Worm (Caenorhabditis elegans) whole organism, L4 larva: ENCODE measurements around the gene sdz-11.

Experiments
- D1046.2 ChIP-seq: fragments of 200-800 bp; sonication (Bioruptor generic); IDR thresholded peaks from 2 replicates; pipeline ENCODE4 v1.3.6; 2022; ENCODE audit warnings: missing genetic modification characterization, missing compliant biosample characterization
- F26F4.8 ChIP-seq: fragments of 200-800 bp; sonication (Bioruptor generic); conservative IDR thresholded peaks from 2 replicates; pipeline ENCODE4 v1.3.6; 2022; ENCODE audit warnings: missing genetic modification characterization, missing compliant biosample characterization
- F44E2.7 ChIP-seq: fragments of 200-800 bp; sonication (Bioruptor generic); IDR thresholded peaks from 2 replicates; pipeline ENCODE4 v2.1.2; 2022; ENCODE audit warnings: missing genetic modification characterization, missing compliant biosample characterization
- F49E8.2 ChIP-seq: sonication (generic microtip); optimal IDR thresholded peaks from 2 replicates; lab custom pipeline; 2016; ENCODE audit warnings: missing compliant biosample characterization, mild to moderate bottlenecking, missing genetic modification characterization, borderline replicate concordance
- Y105C5A.15 ChIP-seq: fragments of 200-800 bp; sonication (Bioruptor generic); IDR thresholded peaks from 2 replicates; pipeline ENCODE4 v1.3.6; 2022; ENCODE audit warnings: missing genetic modification characterization, missing compliant biosample characterization
- Y5F2A.4 ChIP-seq: fragments of 200-800 bp; sonication (Bioruptor generic); optimal IDR thresholded peaks from 2 replicates; lab custom pipeline; 2018; ENCODE audit warnings: mild to moderate bottlenecking, missing genetic modification characterization, missing compliant biosample characterization
- Y75B8A.6 ChIP-seq: fragments of 200-800 bp; sonication (Bioruptor generic); IDR thresholded peaks from 2 replicates; pipeline ENCODE4 v1.3.6; 2022; ENCODE audit warnings: missing genetic modification reagents, missing genetic modification characterization, missing compliant biosample characterization
- arid-1 ChIP-seq: fragments of 200-800 bp; sonication (Bioruptor generic); conservative IDR thresholded peaks from 2 replicates; pipeline ENCODE4 v1.3.6; 2022; ENCODE audit warnings: missing genetic modification reagents, missing genetic modification characterization, missing compliant biosample characterization
- ceh-20 ChIP-seq: fragments of 200-800 bp; sonication (Bioruptor generic); IDR thresholded peaks from 2 replicates; pipeline ENCODE4 v1.3.6; 2022; ENCODE audit warnings: missing genetic modification reagents, missing genetic modification characterization, missing compliant biosample characterization
- ceh-28 ChIP-seq: fragments of 150-350 bp; optimal IDR thresholded peaks from 2 replicates; lab custom pipeline; 2014; ENCODE audit warnings: missing biosample characterization, missing genetic modification reagents, missing genetic modification characterization
- ceh-32 ChIP-seq: sonication (generic microtip); optimal IDR thresholded peaks from 2 replicates; lab custom pipeline; 2016; ENCODE audit warnings: mild to moderate bottlenecking, missing genetic modification characterization, missing compliant biosample characterization; ENCODE audit not compliant: poor library complexity
- ceh-44 ChIP-seq: fragments of 200-800 bp; sonication (Bioruptor generic); IDR thresholded peaks from 2 replicates; pipeline ENCODE4 v1.3.6; 2022; ENCODE audit warnings: missing genetic modification reagents, missing genetic modification characterization, missing compliant biosample characterization
- cey-2 ChIP-seq: sonication (generic microtip); optimal IDR thresholded peaks from 3 replicates; lab custom pipeline; 2017; ENCODE audit warnings: missing genetic modification characterization, mild to moderate bottlenecking, missing compliant biosample characterization, antibody characterized with exemption, borderline replicate concordance; ENCODE audit not compliant: insufficient read depth
- ctbp-1 ChIP-seq: fragments of 200-800 bp; sonication (Bioruptor generic); IDR thresholded peaks from 2 replicates; pipeline ENCODE4 v1.3.6; 2022; ENCODE audit warnings: missing genetic modification reagents, missing genetic modification characterization, missing compliant biosample characterization
- daf-16 ChIP-seq, 3 experiments: sonication (generic microtip); optimal IDR thresholded peaks; 2 replicates each; lab custom pipeline; 2016 to 2017; ENCODE audit warnings: missing genetic modification characterization in 3 of 3, missing genetic modification reagents in 3 of 3, mild to moderate bottlenecking in 2 of 3, missing compliant biosample characterization in 2 of 3, missing biosample characterization in 1 of 3, moderate library complexity in 1 of 3
- daf-8 ChIP-seq: fragments of 200-800 bp; sonication (Bioruptor generic); IDR thresholded peaks from 2 replicates; pipeline ENCODE4 v1.3.6; 2022; ENCODE audit warnings: missing genetic modification characterization, missing compliant biosample characterization
- dmd-6 ChIP-seq: fragments of 200-800 bp; sonication (Bioruptor generic); IDR thresholded peaks from 2 replicates; pipeline ENCODE4 v1.3.6; 2022; ENCODE audit warnings: missing genetic modification reagents, missing genetic modification characterization, missing compliant biosample characterization
- dve-1 ChIP-seq: sonication (generic microtip); optimal IDR thresholded peaks from 2 replicates; lab custom pipeline; 2017; ENCODE audit warnings: antibody characterized with exemption, mild to moderate bottlenecking, missing genetic modification characterization, missing compliant biosample characterization; ENCODE audit not compliant: insufficient read depth
- egl-27 ChIP-seq: sonication (generic microtip); optimal IDR thresholded peaks from 3 replicates; lab custom pipeline; 2017; ENCODE audit warnings: missing biosample characterization, missing genetic modification reagents, missing genetic modification characterization
- fos-1 ChIP-seq: fragments of 150-350 bp; optimal IDR thresholded peaks from 2 replicates; lab custom pipeline; 2014; ENCODE audit warnings: missing biosample characterization, missing genetic modification characterization
- gei-8 ChIP-seq: fragments of 200-800 bp; sonication (Bioruptor generic); optimal IDR thresholded peaks from 2 replicates; lab custom pipeline; 2018; ENCODE audit warnings: mild to moderate bottlenecking, missing genetic modification characterization, missing compliant biosample characterization
- hif-1 ChIP-seq, 2 experiments: sonication (generic microtip); optimal IDR thresholded peaks; 2 replicates each; lab custom pipeline; 2016 to 2017; ENCODE audit warnings: missing compliant biosample characterization in 2 of 2, missing genetic modification characterization in 2 of 2, missing genetic modification reagents in 2 of 2, missing genotype in 2 of 2, mild to moderate bottlenecking in 1 of 2
- lim-7 ChIP-seq: fragments of 200-800 bp; sonication (Bioruptor generic); IDR thresholded peaks from 2 replicates; pipeline ENCODE4 v1.3.6; 2022; ENCODE audit warnings: missing genetic modification characterization, missing compliant biosample characterization
- lin-1 ChIP-seq: fragments of 200-800 bp; sonication (Bioruptor generic); IDR thresholded peaks from 2 replicates; pipeline ENCODE4 v1.3.6; 2022; ENCODE audit warnings: missing genetic modification reagents, missing genetic modification characterization, missing compliant biosample characterization
- lin-13 ChIP-seq: fragments of 150-350 bp; optimal IDR thresholded peaks from 2 replicates; lab custom pipeline; 2014; ENCODE audit warnings: missing biosample characterization, missing genetic modification reagents, missing genetic modification characterization
- lir-3 ChIP-seq: sonication (generic microtip); optimal IDR thresholded peaks from 2 replicates; lab custom pipeline; 2016; ENCODE audit warnings: mild to moderate bottlenecking, missing genetic modification characterization, missing compliant biosample characterization
- lsy-2 ChIP-seq, 2 experiments: fragments of 150-350 bp in 1 of 2; sonication (generic microtip) in 1 of 2; optimal IDR thresholded peaks; 2 replicates each; lab custom pipeline; 2014 to 2017; ENCODE audit warnings: missing biosample characterization in 2 of 2, missing genetic modification characterization in 2 of 2
- mdl-1 ChIP-seq, 2 experiments: fragments of 150-350 bp in 1 of 2; sonication (generic microtip) in 1 of 2; optimal IDR thresholded peaks; 2 replicates each; lab custom pipeline; 2014 to 2017; ENCODE audit warnings: missing biosample characterization in 2 of 2, missing genetic modification characterization in 2 of 2
- mep-1 ChIP-seq: fragments of 150-350 bp; sonication (generic microtip); optimal IDR thresholded peaks from 3 replicates; lab custom pipeline; 2014; ENCODE audit warnings: missing biosample characterization, missing genetic modification characterization
- mes-2 ChIP-seq: sonication (generic microtip); optimal IDR thresholded peaks from 2 replicates; lab custom pipeline; 2016; ENCODE audit warnings: missing genotype, mild to moderate bottlenecking, missing genetic modification characterization, missing compliant biosample characterization; ENCODE audit not compliant: poor library complexity, severe bottlenecking
- mxl-2 ChIP-seq: fragments of 200-800 bp; sonication (Bioruptor generic); conservative IDR thresholded peaks from 2 replicates; pipeline ENCODE4 v1.3.6; 2022; ENCODE audit warnings: missing genetic modification reagents, missing genetic modification characterization, missing compliant biosample characterization
- mxl-3 ChIP-seq: fragments of 200-800 bp; sonication (Bioruptor generic); optimal IDR thresholded peaks from 2 replicates; lab custom pipeline; 2018; ENCODE audit warnings: mild to moderate bottlenecking, missing genetic modification characterization, missing compliant biosample characterization
- nhr-10 ChIP-seq: fragments of 150-350 bp; optimal IDR thresholded peaks from 2 replicates; lab custom pipeline; 2014; ENCODE audit warnings: missing biosample characterization, missing genetic modification characterization
- nhr-102 ChIP-seq: sonication (generic microtip); optimal IDR thresholded peaks from 2 replicates; lab custom pipeline; 2016; ENCODE audit warnings: mild to moderate bottlenecking, missing genetic modification characterization, moderate library complexity, missing compliant biosample characterization
- nhr-11 ChIP-seq: fragments of 150-350 bp; optimal IDR thresholded peaks from 2 replicates; lab custom pipeline; 2014; ENCODE audit warnings: missing biosample characterization, missing genetic modification characterization
- nhr-42 ChIP-seq: fragments of 200-800 bp; sonication (Bioruptor generic); IDR thresholded peaks from 2 replicates; pipeline ENCODE4 v1.3.6; 2022; ENCODE audit warnings: missing genetic modification characterization, missing compliant biosample characterization
- nhr-6 ChIP-seq: fragments of 150-350 bp; optimal IDR thresholded peaks from 2 replicates; lab custom pipeline; 2014; ENCODE audit warnings: missing biosample characterization, missing genetic modification characterization
- nhr-77 ChIP-seq: fragments of 150-350 bp; optimal IDR thresholded peaks from 2 replicates; lab custom pipeline; 2014; ENCODE audit warnings: missing biosample characterization, missing genetic modification characterization
- php-3 ChIP-seq: fragments of 200-800 bp; sonication (Bioruptor generic); IDR thresholded peaks from 2 replicates; pipeline ENCODE4 v1.3.6; 2022; ENCODE audit warnings: missing genetic modification reagents, missing genetic modification characterization, missing compliant biosample characterization
- skn-1 ChIP-seq: fragments of 150-350 bp; optimal IDR thresholded peaks from 2 replicates; lab custom pipeline; 2014; ENCODE audit warnings: missing biosample characterization, missing genetic modification characterization
- spr-1 ChIP-seq: sonication (generic microtip); optimal IDR thresholded peaks from 2 replicates; lab custom pipeline; 2016; ENCODE audit warnings: mild to moderate bottlenecking, missing genetic modification characterization, missing compliant biosample characterization
- spr-3 ChIP-seq: fragments of 200-800 bp; sonication (Bioruptor generic); optimal IDR thresholded peaks from 2 replicates; lab custom pipeline; 2018; ENCODE audit warnings: mild to moderate bottlenecking, missing genetic modification characterization, missing compliant biosample characterization
- tra-1 ChIP-seq: fragments of 200-800 bp; sonication (Bioruptor generic); IDR thresholded peaks from 2 replicates; pipeline ENCODE4 v1.3.6; 2022; ENCODE audit warnings: missing genetic modification reagents, missing genetic modification characterization, missing compliant biosample characterization
- unc-62 ChIP-seq, 3 experiments: fragments of 150-350 bp in 1 of 3; sonication (generic microtip); optimal IDR thresholded peaks in 2 of 3; peaks in 1 of 3; 1 replicate in 1 of 3; 2 replicates in 2 of 3; lab custom pipeline; 2014 to 2017; ENCODE audit warnings: missing biosample characterization in 3 of 3, missing genetic modification characterization in 3 of 3, missing genetic modification reagents in 3 of 3, missing genotype in 1 of 3
- zag-1 ChIP-seq: fragments of 150-350 bp; optimal IDR thresholded peaks from 2 replicates; lab custom pipeline; 2014; ENCODE audit warnings: missing biosample characterization, missing genetic modification characterization
- zfp-2 ChIP-seq: sonication (generic microtip); optimal IDR thresholded peaks from 2 replicates; lab custom pipeline; 2016; ENCODE audit warnings: mild to moderate bottlenecking, missing genetic modification characterization, missing compliant biosample characterization
- zip-11 ChIP-seq: fragments of 200-800 bp; sonication (Bioruptor generic); IDR thresholded peaks from 2 replicates; pipeline ENCODE4 v1.3.6; 2022; ENCODE audit warnings: missing genetic modification characterization, missing compliant biosample characterization

Gene sdz-11

ce11 chrII:3787151-3787550, 35.1 kb upstream of the sdz-11 start, which contains the start of gene T24E12.13:
Gene T24E12.13, plus strand, starts transcription at chrII:3787451.
- no peak for TF ChIP-seq zfp-2
- TF ChIP-seq mdl-1 (tag; optimal IDR thresholded peaks at IDR 0.05; lab: Kevin White, UChicago) = no peak
- no peak for TF ChIP-seq mxl-3 (GFP tag; lab: Kevin White, UChicago)
- no peak for TF ChIP-seq lir-3 (tag; lab: Kevin White, UChicago)
- no peak for TF ChIP-seq mxl-2 (GFP tag; lab: Robert Waterston, UW)
- TF ChIP-seq ceh-44 (GFP tag; lab: Robert Waterston, UW) = no peak
- TF ChIP-seq F26F4.8 (GFP tag; lab: Robert Waterston, UW) = no peak
- no peak for TF ChIP-seq F49E8.2 (tag; lab: Kevin White, UChicago)
- no peak for TF ChIP-seq lin-13 (GFP tag; lab: Kevin White, UChicago)
- no peak for TF ChIP-seq nhr-77 (tag; lab: Kevin White, UChicago)
- TF ChIP-seq dve-1 (tag; lab: Kevin White, UChicago) = no peak
- no peak for TF ChIP-seq nhr-6 (tag; lab: Kevin White, UChicago)
- no peak for TF ChIP-seq nhr-42 (GFP tag; lab: Robert Waterston, UW)
- TF ChIP-seq cey-2 = no peak
- TF ChIP-seq zip-11 (GFP tag; lab: Robert Waterston, UW) = no peak
- TF ChIP-seq ceh-20 (GFP tag; lab: Robert Waterston, UW) = no peak
- no peak for TF ChIP-seq spr-1 (tag; lab: Kevin White, UChicago)
- TF ChIP-seq egl-27 (tag; lab: Kevin White, UChicago) = no peak

ce11 chrII:3786538-3786937, 34.5 kb upstream of the sdz-11 start:
- TF ChIP-seq mxl-3 (GFP tag; lab: Kevin White, UChicago) (peak; percentile 50), Y5F2A.4 (GFP tag; lab: Kevin White, UChicago) (no peak), arid-1 (GFP tag; lab: Robert Waterston, UW) (no peak), php-3 (GFP tag; lab: Robert Waterston, UW) (peak; percentile 100), nhr-102 (tag; lab: Kevin White, UChicago) (no peak), ctbp-1 (GFP tag; lab: Robert Waterston, UW) (no peak), skn-1 (tag; lab: Kevin White, UChicago) (no peak), dmd-6 (GFP tag; lab: Robert Waterston, UW) (peak; percentile 98), spr-1 (tag; lab: Kevin White, UChicago) (no peak), nhr-10 (no peak), Y75B8A.6 (no peak), ceh-20 (GFP tag; lab: Robert Waterston, UW) (peak; percentile 80), mes-2 (tag; lab: Kevin White, UChicago) (no peak), ceh-32 (tag; lab: Kevin White, UChicago) (no peak), F44E2.7 (GFP tag; lab: Robert Waterston, UW) (no peak), ceh-28 (tag; lab: Kevin White, UChicago) (no peak), nhr-6 (tag; lab: Kevin White, UChicago) (peak; percentile 100), gei-8 (GFP tag; lab: Kevin White, UChicago) (no peak), fos-1 (peak; percentile 36), tra-1 (peak; percentile 96), lin-1 (GFP tag; lab: Robert Waterston, UW) (peak; percentile 91), hif-1 (tag; optimal IDR thresholded peaks at IDR 0.05; lab: Kevin White, UChicago) (no peak), lsy-2 (tag; optimal IDR thresholded peaks at IDR 0.05; lab: Kevin White, UChicago) (no peak), D1046.2 (GFP tag; lab: Robert Waterston, UW) (no peak), mep-1 (no peak), mdl-1 (tag; optimal IDR thresholded peaks at IDR 0.05; lab: Kevin White, UChicago) (peak in 1 of 2 experiments; percentile 53), F49E8.2 (tag; lab: Kevin White, UChicago) (no peak), Y105C5A.15 (GFP tag; lab: Robert Waterston, UW) (no peak), nhr-11 (tag; lab: Kevin White, UChicago) (no peak), zag-1 (tag; lab: Kevin White, UChicago) (no peak), daf-16 (GFP tag; optimal IDR thresholded peaks at IDR 0.05; lab: Kevin White, UChicago) (peak in 1 of 2 experiments; percentile 23), daf-16 (tag; optimal IDR thresholded peaks at IDR 0.05; lab: Kevin White, UChicago) (peak; percentile 96), ceh-44 (GFP tag; lab: Robert Waterston, UW) (no peak), lim-7 (GFP tag; lab: Robert Waterston, UW) (no peak), nhr-77 (tag; lab: Kevin White, UChicago) (peak; percentile 97), spr-3 (GFP tag; lab: Kevin White, UChicago) (no peak), unc-62 (GFP tag; optimal IDR thresholded peaks at IDR 0.05 in 1 of 2; lab: Kevin White, UChicago) (peak; percentile 70 to 98), unc-62 (tag; optimal IDR thresholded peaks at IDR 0.05; lab: Kevin White, UChicago) (no peak), daf-8 (GFP tag; lab: Robert Waterston, UW) (no peak)
